Fruit fly (Drosophila melanogaster): ENCODE results near the gene CG34167.

CG34167 gene

DNA sequence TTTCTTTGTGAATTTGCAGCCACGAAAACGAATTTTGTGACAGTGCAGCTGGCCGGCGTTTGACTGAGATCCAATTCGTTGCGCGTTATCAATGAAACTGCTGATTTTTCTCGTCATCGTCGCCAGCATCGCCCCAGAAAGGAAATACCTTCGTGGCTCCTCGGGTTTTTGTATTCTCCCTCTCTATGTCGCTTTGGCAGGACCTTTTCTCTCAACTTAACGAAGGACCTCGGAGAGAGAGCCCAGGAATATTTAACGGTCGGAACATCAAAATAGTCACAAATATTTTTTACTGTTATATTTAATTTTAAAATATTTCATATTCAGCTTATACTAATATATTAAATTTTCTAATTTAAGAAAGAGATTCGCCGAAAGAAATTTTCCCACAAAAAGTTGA lies 41.1 kb downstream of the CG34167 start, which contains the start of gene beat-Ib:
Gene beat-Ib, minus strand, starts transcription at position 101 of the 400 bp plus-strand sequence.
- TF ChIP-seq CG5204 (GFP tag; optimal IDR thresholded peaks at IDR 0.05), result no peak
- TF ChIP-seq CG11617 (GFP tag; optimal IDR thresholded peaks at IDR 0.05), result no peak
- no peak for TF ChIP-seq CG1620 (GFP tag; optimal IDR thresholded peaks at IDR 0.05)
- TF ChIP-seq CG33017 (tag; optimal IDR thresholded peaks at IDR 0.05), result no peak
- no peak for TF ChIP-seq kay (GFP tag; ENCODE audit: borderline replicate concordance)
- TF ChIP-seq Hr96 (GFP tag; optimal IDR thresholded peaks at IDR 0.05), result no peak
- no peak for TF ChIP-seq CG7045 (GFP tag; optimal IDR thresholded peaks at IDR 0.05)
- no peak for TF ChIP-seq CG14711 (tag; optimal IDR thresholded peaks at IDR 0.05)
- TF ChIP-seq CG12768 (GFP tag; optimal IDR thresholded peaks at IDR 0.05), result no peak
- TF ChIP-seq Crg-1 (GFP tag; optimal IDR thresholded peaks at IDR 0.05), result no peak
- no peak for TF ChIP-seq CG7101 (tag; optimal IDR thresholded peaks at IDR 0.05)
- TF ChIP-seq Clk (GFP tag; optimal IDR thresholded peaks at IDR 0.05), result no peak
- no peak for TF ChIP-seq tj (GFP tag; optimal IDR thresholded peaks at IDR 0.05)
- no peak for TF ChIP-seq pad (GFP tag; optimal IDR thresholded peaks at IDR 0.05)
- no peak for TF ChIP-seq cic (GFP tag; optimal IDR thresholded peaks at IDR 0.05)
- no peak for TF ChIP-seq toe (GFP tag; optimal IDR thresholded peaks at IDR 0.05)
- no peak for TF ChIP-seq Mnt (GFP tag; optimal IDR thresholded peaks at IDR 0.05)
- TF ChIP-seq ovo (GFP tag; optimal IDR thresholded peaks at IDR 0.05), result no peak
- TF ChIP-seq bab1 (GFP tag; optimal IDR thresholded peaks at IDR 0.05), result no peak

DNA sequence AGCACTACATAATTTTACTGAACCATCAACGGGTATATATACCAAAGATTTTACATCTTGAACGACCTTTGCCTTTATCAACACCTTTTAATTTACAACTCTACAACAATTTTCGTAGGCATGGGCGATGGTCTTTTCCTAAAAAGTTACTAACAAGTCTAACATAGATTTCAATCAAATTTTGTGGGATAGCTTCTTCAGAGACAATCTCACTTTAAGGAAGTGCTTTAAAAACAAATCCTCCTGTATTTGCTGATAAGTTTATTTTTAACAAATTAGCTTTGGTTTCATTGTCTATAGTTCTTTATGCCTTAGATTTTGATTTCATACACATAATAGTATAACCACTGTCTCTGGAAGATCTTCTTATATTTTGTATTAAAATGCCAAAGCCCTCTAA lies 45.9 kb downstream of the CG34167 start, which contains the start of gene CG18063:
Gene CG18063, plus strand, starts transcription at position 301 of the 400 bp plus-strand sequence.
- TF ChIP-seq CG11617 (GFP tag; optimal IDR thresholded peaks at IDR 0.05) (no peak), CG1620 (GFP tag; optimal IDR thresholded peaks at IDR 0.05) (no peak), CG12768 (GFP tag; optimal IDR thresholded peaks at IDR 0.05) (no peak), CG14711 (tag; optimal IDR thresholded peaks at IDR 0.05) (no peak), pad (GFP tag; optimal IDR thresholded peaks at IDR 0.05) (no peak), ovo (GFP tag; optimal IDR thresholded peaks at IDR 0.05) (no peak), cic (GFP tag; optimal IDR thresholded peaks at IDR 0.05) (no peak), CG33017 (tag; optimal IDR thresholded peaks at IDR 0.05) (no peak), Clk (GFP tag; optimal IDR thresholded peaks at IDR 0.05) (no peak), CG5204 (GFP tag; optimal IDR thresholded peaks at IDR 0.05) (no peak), kay (GFP tag; ENCODE audit: borderline replicate concordance) (no peak), bab1 (GFP tag; optimal IDR thresholded peaks at IDR 0.05) (no peak), CG7101 (tag; optimal IDR thresholded peaks at IDR 0.05) (no peak), toe (GFP tag; optimal IDR thresholded peaks at IDR 0.05) (no peak), cnc (optimal IDR thresholded peaks at IDR 0.05) (no peak)
